Worm (Caenorhabditis elegans) whole organism, mixed stage, embryonic: ENCODE measurements around the gene sand-1.

ENCODE experiments used
- elt-3 ChIP-seq: fragments of 150-350 bp; optimal IDR thresholded peaks from 2 replicates; lab custom pipeline; 2014; ENCODE audit warnings: missing biosample characterization, missing genetic modification characterization
- unc-62 ChIP-seq: fragments of 150-350 bp; optimal IDR thresholded peaks from 2 replicates; lab custom pipeline; 2014; ENCODE audit warnings: missing biosample characterization, missing genetic modification reagents, missing genetic modification characterization
- ztf-11 ChIP-seq: fragments of 150-350 bp; optimal IDR thresholded peaks from 2 replicates; lab custom pipeline; 2014; ENCODE audit warnings: missing biosample characterization, missing genetic modification characterization

DNA sequence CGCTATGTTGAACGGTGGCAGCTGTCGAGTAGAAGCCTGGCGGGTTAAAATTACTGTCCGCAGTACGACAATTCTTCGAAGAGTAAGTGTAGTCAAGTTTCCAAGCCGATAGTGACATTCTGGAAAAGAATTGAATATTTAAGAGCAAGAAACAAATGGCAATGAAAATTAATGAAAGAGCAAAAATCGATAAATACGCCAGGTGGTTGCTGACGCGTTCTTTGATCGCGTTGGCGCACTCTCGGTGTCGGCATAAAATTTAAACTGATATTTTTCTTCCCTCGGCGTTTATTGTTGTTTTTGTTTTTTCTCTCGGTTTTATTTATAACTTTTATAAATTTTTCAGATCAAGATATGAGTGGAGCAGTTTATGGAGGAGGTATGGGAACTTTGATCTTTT lies 28.0 kb downstream of the sand-1 start, which contains the start of the genes perm-3 and swsn-6:
- TF ChIP-seq elt-3 (no peak), ztf-11 (tag; lab: Kevin White, UChicago) (no peak), unc-62 (GFP tag; lab: Kevin White, UChicago) (no peak)
